Worm (Caenorhabditis elegans): Measurements from ENCODE around the gene C06A12.19.

C06A12.19 gene

DNA sequence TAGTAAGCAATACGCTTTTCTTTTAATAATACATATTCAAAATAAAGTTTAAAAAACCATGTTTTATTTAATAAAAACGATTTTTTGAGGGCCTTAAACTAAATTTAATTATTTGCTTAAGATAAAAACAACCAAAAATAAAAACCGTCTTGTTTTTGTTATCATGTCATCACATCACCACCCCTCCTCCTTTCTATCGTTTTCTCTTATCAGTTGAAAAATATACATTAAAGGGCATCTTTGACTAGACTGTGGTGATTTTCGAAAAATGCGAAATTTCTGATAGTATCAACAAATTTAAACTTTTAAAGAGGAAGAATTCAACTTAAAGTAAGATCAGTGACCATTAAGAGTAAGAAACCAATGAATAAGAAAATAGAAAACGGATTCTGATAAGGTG lies 33.8 kb downstream of the C06A12.19 start (continued):
- TF ChIP-seq vab-7 (GFP tag; IDR thresholded peaks at IDR 0.05) (no peak), ceh-20 (GFP tag; IDR thresholded peaks at IDR 0.05) (no peak), tag-97 (GFP tag; IDR thresholded peaks at IDR 0.05) (no peak), daf-12 (tag; optimal IDR thresholded peaks at IDR 0.05) (no peak), lin-1 (GFP tag; IDR thresholded peaks at IDR 0.05) (no peak), nhr-28 (tag; optimal IDR thresholded peaks at IDR 0.05) (peak; percentile 56), nhr-77 (tag; optimal IDR thresholded peaks at IDR 0.05) (peak; percentile 60), nhr-102 (tag; optimal IDR thresholded peaks at IDR 0.05) (no peak)

DNA sequence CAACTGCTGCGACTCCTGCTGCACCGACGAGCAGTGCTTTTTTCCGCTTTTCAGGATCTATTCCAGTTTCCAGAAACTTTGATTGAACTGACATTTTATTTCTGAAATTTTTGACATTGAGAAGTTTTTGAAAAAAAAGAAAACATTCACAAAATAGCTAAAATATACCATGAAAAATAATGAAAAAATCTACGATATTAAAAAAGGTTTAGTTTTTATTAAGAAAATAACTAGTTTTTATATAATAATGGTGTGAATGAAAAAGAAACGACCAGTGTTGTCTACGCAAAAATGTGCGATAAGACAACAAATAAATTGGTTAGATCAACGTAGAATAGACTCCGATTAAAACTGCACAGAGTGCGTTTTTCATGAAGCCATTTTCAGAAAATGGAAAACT lies 34.4 kb downstream of the C06A12.19 start, which contains the start of gene pmp-4:
Gene pmp-4 (minus strand): TSS at position 101 of the 400 bp plus-strand sequence.
- TF ChIP-seq pqm-1 (tag; optimal IDR thresholded peaks at IDR 0.05) (peak; percentile 40), nhr-28 (tag; optimal IDR thresholded peaks at IDR 0.05) (peak; percentile 34), daf-16 (GFP tag; optimal IDR thresholded peaks at IDR 0.05) (no peak), daf-16 (tag; optimal IDR thresholded peaks at IDR 0.05) (peak; percentile 55), fos-1 (tag; optimal IDR thresholded peaks at IDR 0.05) (no peak)

DNA sequence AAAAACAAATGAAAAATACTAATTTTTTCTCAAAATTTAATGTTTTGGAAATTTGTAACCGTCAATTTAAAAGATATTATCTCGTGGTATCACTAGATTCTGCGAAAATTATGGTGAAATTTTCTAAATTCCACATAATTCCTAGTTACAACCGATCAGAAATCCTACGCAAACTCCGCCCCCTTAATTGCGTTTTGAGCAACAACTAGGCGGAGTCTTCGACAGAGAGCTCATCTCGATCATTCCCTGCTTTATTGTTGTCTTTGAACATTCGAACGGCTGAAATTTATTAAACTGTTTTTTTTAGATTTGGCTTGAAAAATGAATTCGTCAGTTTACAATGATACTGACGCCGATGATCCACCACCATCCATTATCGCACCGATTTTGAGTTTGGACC lies 40.4 kb downstream of the C06A12.19 start, which contains the start of gene T02D1.4:
Gene T02D1.4 (plus strand): TSS at position 301 of the 400 bp plus-strand sequence.
- TF ChIP-seq nhr-28 (tag; optimal IDR thresholded peaks at IDR 0.05) (no peak), pqm-1 (tag; optimal IDR thresholded peaks at IDR 0.05) (no peak)

DNA sequence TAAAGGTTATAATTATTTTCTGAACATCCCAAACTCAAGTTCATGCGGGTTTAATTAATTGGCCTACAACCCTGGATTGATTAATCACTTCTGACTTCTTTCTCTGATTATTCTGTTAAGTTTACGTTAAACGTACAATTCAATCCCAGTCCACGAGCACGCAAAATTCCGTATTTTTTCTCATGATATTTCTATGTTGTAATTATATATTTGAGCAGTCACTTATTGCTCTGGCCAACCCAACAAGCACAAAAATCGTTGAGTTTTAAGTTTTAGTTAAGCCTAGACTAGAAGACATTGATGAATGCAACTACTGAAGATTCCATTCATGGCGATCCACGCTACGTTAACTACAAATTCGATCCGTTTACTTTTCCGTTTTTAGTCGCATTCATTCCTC lies 44.0 kb downstream of the C06A12.19 start, which contains the start of gene sru-15:
Gene sru-15 (plus strand): TSS at position 301 of the 400 bp plus-strand sequence.
- TF ChIP-seq daf-16 (GFP tag; optimal IDR thresholded peaks at IDR 0.05): no peak
- no peak for TF ChIP-seq daf-16 (tag; optimal IDR thresholded peaks at IDR 0.05)
- no peak for TF ChIP-seq mep-1 (tag; optimal IDR thresholded peaks at IDR 0.05)
- no peak for TF ChIP-seq mdl-1 (tag; optimal IDR thresholded peaks at IDR 0.05)
- TF ChIP-seq vab-7 (GFP tag; IDR thresholded peaks at IDR 0.05): no peak
- no peak for TF ChIP-seq T26A8.4 (GFP tag; IDR thresholded peaks at IDR 0.05)
- no peak for TF ChIP-seq ceh-20 (GFP tag; IDR thresholded peaks at IDR 0.05)
- TF ChIP-seq jun-1 (tag; optimal IDR thresholded peaks at IDR 0.05): no peak
- TF ChIP-seq aha-1 (tag): no peak
- TF ChIP-seq nhr-111 (GFP tag; optimal IDR thresholded peaks at IDR 0.05): no peak
- no peak for TF ChIP-seq hif-1 (tag; optimal IDR thresholded peaks at IDR 0.05)
- TF ChIP-seq Y75B8A.6 (GFP tag; IDR thresholded peaks at IDR 0.05): no peak
- no peak for TF ChIP-seq zip-2 (tag; optimal IDR thresholded peaks at IDR 0.05)
- TF ChIP-seq snpc-1.2 (GFP tag; IDR thresholded peaks at IDR 0.05): no peak
- no peak for TF ChIP-seq dve-1 (tag; optimal IDR thresholded peaks at IDR 0.05; ENCODE audit: insufficient read depth)
- TF ChIP-seq gei-8 (GFP tag; optimal IDR thresholded peaks at IDR 0.05): no peak
- TF ChIP-seq Y105C5A.15 (GFP tag; IDR thresholded peaks at IDR 0.05): no peak
- TF ChIP-seq lin-38 (GFP tag; IDR thresholded peaks at IDR 0.05): no peak
- no peak for TF ChIP-seq pha-4 (GFP tag; IDR thresholded peaks at IDR 0.05)
- TF ChIP-seq pha-4 (tag; optimal IDR thresholded peaks at IDR 0.05): no peak
- no peak for TF ChIP-seq dmd-9 (GFP tag; IDR thresholded peaks at IDR 0.05)
- no peak for TF ChIP-seq nhr-10 (tag; optimal IDR thresholded peaks at IDR 0.05)

All from whole organism, L4 larva.